Worm (Caenorhabditis elegans) whole organism, young adult: ENCODE measurements around the gene prdh-1.

Source experiments
- B0261.1 ChIP-seq: sonication (generic microtip); optimal IDR thresholded peaks from 2 replicates; lab custom pipeline; 2016; ENCODE audit warnings: mild to moderate bottlenecking, missing genetic modification characterization, moderate library complexity, missing compliant biosample characterization
- F22D6.2 ChIP-seq: sonication (generic microtip); optimal IDR thresholded peaks from 2 replicates; lab custom pipeline; 2016; ENCODE audit warnings: mild to moderate bottlenecking, missing genetic modification characterization, missing compliant biosample characterization
- F23B12.7 ChIP-seq: sonication (generic microtip); optimal IDR thresholded peaks from 2 replicates; lab custom pipeline; 2017; ENCODE audit warnings: missing genetic modification characterization, mild to moderate bottlenecking, missing compliant biosample characterization, antibody characterized with exemption, moderate library complexity; ENCODE audit not compliant: insufficient read depth
- F39B2.1 ChIP-seq: fragments of 200-800 bp; sonication (Bioruptor generic); IDR thresholded peaks from 2 replicates; pipeline ENCODE4 v1.3.6; 2022; ENCODE audit warnings: missing genetic modification reagents, missing genetic modification characterization, missing compliant biosample characterization
- F57C9.4 ChIP-seq: sonication (generic microtip); optimal IDR thresholded peaks from 2 replicates; lab custom pipeline; 2017; ENCODE audit warnings: mild to moderate bottlenecking, missing genetic modification characterization, missing compliant biosample characterization
- K12H6.12 ChIP-seq: fragments of 200-800 bp; sonication (Bioruptor generic); optimal IDR thresholded peaks from 2 replicates; lab custom pipeline; 2018; ENCODE audit warnings: mild to moderate bottlenecking, missing genetic modification characterization, missing compliant biosample characterization
- T26A5.8 ChIP-seq: sonication (generic microtip); optimal IDR thresholded peaks from 2 replicates; lab custom pipeline; 2016; ENCODE audit warnings: missing genetic modification characterization, missing compliant biosample characterization
- Y79H2A.3 ChIP-seq: fragments of 200-800 bp; sonication (Bioruptor generic); conservative IDR thresholded peaks from 2 replicates; pipeline ENCODE4 v1.3.6; 2022; ENCODE audit warnings: missing genetic modification reagents, missing genetic modification characterization, missing compliant biosample characterization
- ZK185.1 ChIP-seq: sonication (generic microtip); optimal IDR thresholded peaks from 2 replicates; lab custom pipeline; 2016; ENCODE audit warnings: mild to moderate bottlenecking, missing genetic modification characterization, missing compliant biosample characterization; ENCODE audit not compliant: poor library complexity, severe bottlenecking
- aptf-2 ChIP-seq: fragments of 200-800 bp; sonication (Bioruptor generic); conservative IDR thresholded peaks from 2 replicates; pipeline ENCODE4 v1.3.6; 2022; ENCODE audit warnings: missing genetic modification reagents, missing genetic modification characterization, missing compliant biosample characterization
- aptf-3 ChIP-seq: fragments of 200-800 bp; sonication (Bioruptor generic); IDR thresholded peaks from 2 replicates; pipeline ENCODE4 v1.3.6; 2022; ENCODE audit warnings: missing genetic modification characterization, missing compliant biosample characterization
- attf-3 ChIP-seq: fragments of 200-800 bp; sonication (Bioruptor generic); conservative IDR thresholded peaks from 2 replicates; pipeline ENCODE4 v1.3.6; 2022; ENCODE audit warnings: missing genetic modification reagents, missing genetic modification characterization, missing compliant biosample characterization
- bed-1 ChIP-seq: fragments of 200-800 bp; sonication (Bioruptor generic); IDR thresholded peaks from 2 replicates; pipeline ENCODE4 v1.3.6; 2022; ENCODE audit warnings: missing genetic modification reagents, missing genetic modification characterization, missing compliant biosample characterization
- bed-2 ChIP-seq: fragments of 200-800 bp; sonication (Bioruptor generic); IDR thresholded peaks from 2 replicates; pipeline ENCODE4 v1.3.6; 2022; ENCODE audit warnings: missing genetic modification reagents, missing genetic modification characterization, missing compliant biosample characterization
- cebp-2 ChIP-seq: fragments of 200-800 bp; sonication (Bioruptor generic); IDR thresholded peaks from 2 replicates; pipeline ENCODE4 v1.3.6; 2022; ENCODE audit warnings: missing genetic modification characterization, missing compliant biosample characterization
- ceh-100 ChIP-seq: fragments of 200-800 bp; sonication (Bioruptor generic); IDR thresholded peaks from 2 replicates; pipeline ENCODE4 v1.3.6; 2022; ENCODE audit warnings: missing genetic modification reagents, missing genetic modification characterization, missing compliant biosample characterization
- ceh-40 ChIP-seq: fragments of 200-800 bp; sonication (Bioruptor generic); IDR thresholded peaks from 2 replicates; pipeline ENCODE4 v1.3.6; 2022; ENCODE audit warnings: missing genetic modification characterization, missing compliant biosample characterization
- ceh-58 ChIP-seq: fragments of 200-800 bp; sonication (Bioruptor generic); IDR thresholded peaks from 2 replicates; pipeline ENCODE4 v1.3.6; 2022; ENCODE audit warnings: missing genetic modification characterization, missing compliant biosample characterization
- ceh-91 ChIP-seq: fragments of 200-800 bp; sonication (Bioruptor generic); IDR thresholded peaks from 2 replicates; pipeline ENCODE4 v1.3.6; 2022; ENCODE audit warnings: missing genetic modification reagents, missing genetic modification characterization, missing compliant biosample characterization
- die-1 ChIP-seq: sonication (generic microtip); optimal IDR thresholded peaks from 2 replicates; lab custom pipeline; 2016; ENCODE audit warnings: missing genotype, mild to moderate bottlenecking, missing genetic modification characterization, missing compliant biosample characterization
- dpff-1 ChIP-seq: sonication (generic microtip); optimal IDR thresholded peaks from 2 replicates; lab custom pipeline; 2017; ENCODE audit warnings: mild to moderate bottlenecking, missing genetic modification characterization, missing compliant biosample characterization
- dpl-1 ChIP-seq: fragments of 150-350 bp; optimal IDR thresholded peaks from 2 replicates; lab custom pipeline; 2014; ENCODE audit warnings: missing biosample characterization, missing genetic modification reagents, missing genetic modification characterization
- efl-1 ChIP-seq: fragments of 150-350 bp; optimal IDR thresholded peaks from 2 replicates; lab custom pipeline; 2014; ENCODE audit warnings: missing biosample characterization, missing genetic modification reagents, missing genetic modification characterization
- egl-44 ChIP-seq: fragments of 200-800 bp; sonication (Bioruptor generic); IDR thresholded peaks from 2 replicates; pipeline ENCODE4 v1.3.6; 2022; ENCODE audit warnings: missing genetic modification reagents, missing genetic modification characterization, missing compliant biosample characterization
- ets-4 ChIP-seq: fragments of 200-800 bp; sonication (Bioruptor generic); optimal IDR thresholded peaks from 2 replicates; lab custom pipeline; 2018; ENCODE audit warnings: mild to moderate bottlenecking, missing genetic modification characterization, missing compliant biosample characterization
- fkh-3 ChIP-seq: sonication (generic microtip); optimal IDR thresholded peaks from 2 replicates; lab custom pipeline; 2016; ENCODE audit warnings: mild to moderate bottlenecking, missing genetic modification characterization, missing compliant biosample characterization
- him-1 ChIP-seq: sonication (generic microtip); optimal IDR thresholded peaks from 2 replicates; lab custom pipeline; 2016; ENCODE audit warnings: missing genotype, missing genetic modification reagents, missing genetic modification characterization, missing compliant biosample characterization
- hlh-12 ChIP-seq: sonication (generic microtip); optimal IDR thresholded peaks from 2 replicates; lab custom pipeline; 2016; ENCODE audit warnings: missing genetic modification characterization, missing compliant biosample characterization
- hmg-20 ChIP-seq: fragments of 200-800 bp; sonication (Bioruptor generic); IDR thresholded peaks from 2 replicates; pipeline ENCODE4 v1.3.6; 2022; ENCODE audit warnings: missing genetic modification reagents, missing genetic modification characterization, missing compliant biosample characterization
- lin-35 ChIP-seq, 3 experiments: fragments of 150-350 bp in 2 of 3; sonication (generic microtip) in 1 of 3; optimal IDR thresholded peaks; 2 replicates each; lab custom pipeline; 2014 to 2018; ENCODE audit warnings: missing biosample characterization in 3 of 3, missing genetic modification characterization in 3 of 3, missing genetic modification reagents in 3 of 3
- lir-1 ChIP-seq: fragments of 200-800 bp; sonication (Bioruptor generic); conservative IDR thresholded peaks from 2 replicates; pipeline ENCODE4 v1.3.6; 2022; ENCODE audit warnings: missing genetic modification reagents, missing genetic modification characterization, missing compliant biosample characterization
- lsl-1 ChIP-seq: fragments of 200-800 bp; sonication (Bioruptor generic); optimal IDR thresholded peaks from 2 replicates; lab custom pipeline; 2018; ENCODE audit warnings: mild to moderate bottlenecking, missing genetic modification characterization, moderate library complexity, missing compliant biosample characterization
- madf-3 ChIP-seq: fragments of 200-800 bp; sonication (Bioruptor generic); IDR thresholded peaks from 2 replicates; pipeline ENCODE4 v1.3.6; 2022; ENCODE audit warnings: missing genetic modification reagents, missing genetic modification characterization, missing compliant biosample characterization
- madf-6 ChIP-seq: fragments of 200-800 bp; sonication (Bioruptor generic); IDR thresholded peaks from 2 replicates; pipeline ENCODE4 v1.3.6; 2022; ENCODE audit warnings: missing genetic modification reagents, missing genetic modification characterization, missing compliant biosample characterization
- mcd-1 ChIP-seq: fragments of 200-800 bp; sonication (Bioruptor generic); IDR thresholded peaks from 2 replicates; pipeline ENCODE4 v1.3.6; 2022; ENCODE audit warnings: missing genetic modification reagents, missing genetic modification characterization, missing compliant biosample characterization
- nfyb-1 ChIP-seq: fragments of 200-800 bp; sonication (Bioruptor generic); IDR thresholded peaks from 2 replicates; pipeline ENCODE4 v1.3.6; 2022; ENCODE audit warnings: missing genetic modification reagents, missing genetic modification characterization, missing compliant biosample characterization
- nhr-80 ChIP-seq: sonication (generic microtip); optimal IDR thresholded peaks from 2 replicates; lab custom pipeline; 2016; ENCODE audit warnings: missing genetic modification characterization, missing compliant biosample characterization
- nhr-90 ChIP-seq: sonication (generic microtip); optimal IDR thresholded peaks from 2 replicates; lab custom pipeline; 2016; ENCODE audit warnings: missing genotype, mild to moderate bottlenecking, missing genetic modification characterization, missing compliant biosample characterization
- pbrm-1 ChIP-seq: fragments of 200-800 bp; sonication (Bioruptor generic); IDR thresholded peaks from 2 replicates; pipeline ENCODE4 v1.3.6; 2022; ENCODE audit warnings: missing genetic modification reagents, missing genetic modification characterization, missing compliant biosample characterization
- pha-4 ChIP-seq: fragments of 150-350 bp; sonication (generic microtip); optimal IDR thresholded peaks from 2 replicates; lab custom pipeline; 2014; ENCODE audit warnings: missing biosample characterization, missing genetic modification reagents, missing genetic modification characterization
- rcor-1 ChIP-seq: fragments of 200-800 bp; sonication (Bioruptor generic); IDR thresholded peaks from 2 replicates; pipeline ENCODE4 v1.3.6; 2022; ENCODE audit warnings: missing genetic modification reagents, missing genetic modification characterization, missing compliant biosample characterization
- repo-1 ChIP-seq: sonication (generic microtip); optimal IDR thresholded peaks from 2 replicates; lab custom pipeline; 2017; ENCODE audit warnings: mild to moderate bottlenecking, missing genetic modification characterization, missing compliant biosample characterization
- rpc-1 ChIP-seq, 2 experiments: fragments of 150-350 bp in 1 of 2; sonication (generic microtip) in 1 of 2; optimal IDR thresholded peaks; 2 replicates each; lab custom pipeline; 2014 to 2018; ENCODE audit warnings: missing biosample characterization in 1 of 2, missing genetic modification characterization in 1 of 2, missing genetic modification reagents in 1 of 2, missing genotype in 1 of 2
- snpc-1.3 ChIP-seq: sonication (generic microtip); optimal IDR thresholded peaks from 2 replicates; lab custom pipeline; 2017; ENCODE audit warnings: missing genetic modification characterization, mild to moderate bottlenecking, missing compliant biosample characterization, antibody characterized with exemption, moderate library complexity, missing genotype, missing genetic modification reagents; ENCODE audit not compliant: insufficient read depth
- somi-1 ChIP-seq: fragments of 200-800 bp; sonication (Bioruptor generic); optimal IDR thresholded peaks from 2 replicates; lab custom pipeline; 2018; ENCODE audit warnings: mild to moderate bottlenecking, missing genetic modification characterization, missing compliant biosample characterization
- zim-3 ChIP-seq: sonication (generic microtip); optimal IDR thresholded peaks from 2 replicates; lab custom pipeline; 2017; ENCODE audit warnings: mild to moderate bottlenecking, missing genetic modification characterization, moderate library complexity, missing compliant biosample characterization
- ztf-25 ChIP-seq: fragments of 200-800 bp; sonication (Bioruptor generic); IDR thresholded peaks from 2 replicates; pipeline ENCODE4 v1.3.6; 2022; ENCODE audit warnings: missing genetic modification reagents, missing genetic modification characterization, missing compliant biosample characterization
- ztf-28 ChIP-seq: fragments of 200-800 bp; sonication (Bioruptor generic); IDR thresholded peaks from 2 replicates; pipeline ENCODE4 v1.3.6; 2022; ENCODE audit warnings: missing genetic modification reagents, missing genetic modification characterization, missing compliant biosample characterization
- ztf-3 ChIP-seq: fragments of 200-800 bp; sonication (Bioruptor generic); optimal IDR thresholded peaks from 2 replicates; lab custom pipeline; 2018; ENCODE audit warnings: mild to moderate bottlenecking, missing genetic modification characterization, missing compliant biosample characterization

Gene prdh-1

DNA sequence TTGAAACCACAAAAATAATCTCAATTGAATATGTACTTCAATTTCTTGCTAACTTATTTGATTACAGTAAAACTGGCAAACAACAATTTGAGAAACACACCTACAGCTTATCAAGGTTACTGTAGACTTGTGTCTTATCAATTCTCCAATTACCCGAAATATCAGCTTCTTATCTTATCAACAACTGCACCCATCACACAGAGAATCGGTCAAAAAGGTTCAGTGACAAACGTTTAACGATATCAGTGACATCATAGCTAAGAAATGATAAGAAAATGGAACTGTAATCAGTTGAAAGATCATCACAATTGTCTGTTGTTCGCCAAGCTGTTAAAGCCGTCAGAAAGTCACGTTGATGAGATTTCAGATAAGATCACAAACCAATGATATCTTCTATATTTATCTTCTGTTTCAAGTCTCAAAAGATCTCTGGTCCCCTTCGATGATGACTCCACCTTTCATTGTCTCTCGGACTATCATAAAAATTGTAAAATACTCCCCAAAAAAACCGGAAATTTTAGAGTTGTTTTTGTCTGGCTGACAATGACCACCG lies 42.9 kb upstream of the prdh-1 start (continued):
- TF ChIP-seq pbrm-1 (GFP tag; lab: Robert Waterston, UW) (no peak), mcd-1 (peak; percentile 50; the same call in 1 of the 2 replicates), attf-3 (GFP tag; lab: Robert Waterston, UW) (no peak), aptf-2 (no peak), egl-44 (no peak), die-1 (tag; lab: Kevin White, UChicago) (no peak), F39B2.1 (no peak), madf-6 (GFP tag; lab: Robert Waterston, UW) (no peak), somi-1 (GFP tag; lab: Kevin White, UChicago) (peak; percentile 79), him-1 (no peak), repo-1 (tag; lab: Kevin White, UChicago) (no peak), nhr-80 (peak; percentile 97), hlh-12 (tag; lab: Kevin White, UChicago) (no peak), efl-1 (GFP tag; lab: Kevin White, UChicago) (no peak), madf-3 (GFP tag; lab: Robert Waterston, UW) (no peak), ztf-3 (GFP tag; lab: Kevin White, UChicago) (no peak), dpl-1 (GFP tag; lab: Kevin White, UChicago) (no peak), Y79H2A.3 (no peak), aptf-3 (GFP tag; lab: Robert Waterston, UW) (no peak), ceh-58 (no peak), dpff-1 (no peak), lsl-1 (GFP tag; lab: Kevin White, UChicago) (no peak), ztf-25 (GFP tag; lab: Robert Waterston, UW) (no peak), F22D6.2 (tag; lab: Kevin White, UChicago) (peak; percentile 18), lin-35 (GFP tag; optimal IDR thresholded peaks at IDR 0.05; lab: Kevin White, UChicago) (no peak), ceh-100 (GFP tag; lab: Robert Waterston, UW) (no peak), lir-1 (GFP tag; lab: Robert Waterston, UW) (no peak), F23B12.7 (no peak), T26A5.8 (tag; lab: Kevin White, UChicago) (no peak), bed-2 (GFP tag; lab: Robert Waterston, UW) (no peak), fkh-3 (tag; lab: Kevin White, UChicago) (no peak), ZK185.1 (tag; lab: Kevin White, UChicago) (peak; percentile 49), ceh-40 (GFP tag; lab: Robert Waterston, UW) (no peak), nhr-90 (tag; lab: Kevin White, UChicago) (no peak), zim-3 (tag; lab: Kevin White, UChicago) (no peak), pha-4 (tag; lab: Kevin White, UChicago) (peak; percentile 59), snpc-1.3 (tag; lab: Kevin White, UChicago) (no peak), ets-4 (GFP tag; lab: Kevin White, UChicago) (peak; percentile 93), ceh-91 (GFP tag; lab: Robert Waterston, UW) (no peak), F57C9.4 (tag; lab: Kevin White, UChicago) (no peak), rpc-1 (optimal IDR thresholded peaks at IDR 0.05; lab: Kevin White, UChicago) (no peak), rpc-1 (tag; optimal IDR thresholded peaks at IDR 0.05; lab: Kevin White, UChicago) (no peak), K12H6.12 (no peak), bed-1 (GFP tag; lab: Robert Waterston, UW) (no peak), rcor-1 (GFP tag; lab: Robert Waterston, UW) (no peak), nfyb-1 (GFP tag; lab: Robert Waterston, UW) (peak; percentile 81; the same call in 1 of the 2 replicates), ztf-28 (GFP tag; lab: Robert Waterston, UW) (no peak), B0261.1 (no peak), hmg-20 (GFP tag; lab: Robert Waterston, UW) (no peak), cebp-2 (no peak)
